Worm (Caenorhabditis elegans): Measurements from ENCODE around the gene T25E12.6.

- TF ChIP-seq nhr-12 (tag; optimal IDR thresholded peaks at IDR 0.05) (no peak), ceh-39 (tag; optimal IDR thresholded peaks at IDR 0.05) (no peak), elt-3 (tag; optimal IDR thresholded peaks at IDR 0.05) (no peak), unc-39 (tag; optimal IDR thresholded peaks at IDR 0.05) (no peak), nhr-76 (tag; optimal IDR thresholded peaks at IDR 0.05) (no peak), unc-62 (GFP tag; optimal IDR thresholded peaks at IDR 0.05) (no peak), lin-13 (tag; optimal IDR thresholded peaks at IDR 0.05) (no peak), snpc-4 (tag; optimal IDR thresholded peaks at IDR 0.05) (no peak), lsy-2 (tag; optimal IDR thresholded peaks at IDR 0.05) (no peak), mab-5 (tag; optimal IDR thresholded peaks at IDR 0.05) (no peak), nhr-2 (tag; optimal IDR thresholded peaks at IDR 0.05) (no peak), pha-4 (tag; optimal IDR thresholded peaks at IDR 0.05) (no peak)
These were observed 49.2 kb upstream of the T25E12.6 start for ce11 chrV:16692988-16693387.

Measured in whole organism, mixed stage, embryonic.